Worm (Caenorhabditis elegans) whole organism, mixed stage, embryonic: ENCODE data around the gene mrpl-32.
A peak's percentile ranks its signal among the peaks of the same experiment; 100 is the strongest.

Experiments
- M03D4.4 ChIP-seq: sonication (generic microtip); optimal IDR thresholded peaks from 2 replicates; lab custom pipeline; 2017; ENCODE audit warnings: mild to moderate bottlenecking, missing genetic modification characterization, missing compliant biosample characterization
- bed-3 ChIP-seq: fragments of 200-800 bp; sonication (Bioruptor generic); optimal IDR thresholded peaks from 3 replicates; lab custom pipeline; 2018; ENCODE audit warnings: mild to moderate bottlenecking, missing genetic modification characterization, moderate library complexity, missing compliant biosample characterization
- blmp-1 ChIP-seq: fragments of 150-350 bp; optimal IDR thresholded peaks from 2 replicates; lab custom pipeline; 2014; ENCODE audit warnings: missing biosample characterization, missing genetic modification characterization
- ceh-43 ChIP-seq: fragments of 200-800 bp; sonication (Bioruptor generic); optimal IDR thresholded peaks from 2 replicates; lab custom pipeline; 2018; ENCODE audit warnings: mild to moderate bottlenecking, missing genetic modification characterization, moderate library complexity, missing compliant biosample characterization
- ceh-83 ChIP-seq: fragments of 200-800 bp; sonication (Bioruptor generic); optimal IDR thresholded peaks from 2 replicates; lab custom pipeline; 2018; ENCODE audit warnings: mild to moderate bottlenecking, missing genetic modification characterization, missing compliant biosample characterization
- ces-1 ChIP-seq: fragments of 150-350 bp; optimal IDR thresholded peaks from 2 replicates; lab custom pipeline; 2014; ENCODE audit warnings: missing biosample characterization, missing genetic modification reagents, missing genetic modification characterization
- cnd-1 ChIP-seq: fragments of 200-800 bp; sonication (Bioruptor generic); optimal IDR thresholded peaks from 2 replicates; lab custom pipeline; 2018; ENCODE audit warnings: mild to moderate bottlenecking, missing genetic modification characterization, missing compliant biosample characterization
- drap-1 ChIP-seq: fragments of 200-800 bp; sonication (Bioruptor generic); optimal IDR thresholded peaks from 3 replicates; lab custom pipeline; 2018; ENCODE audit warnings: mild to moderate bottlenecking, missing genetic modification characterization, missing compliant biosample characterization
- elt-1 ChIP-seq: sonication (generic microtip); optimal IDR thresholded peaks from 2 replicates; lab custom pipeline; 2017; ENCODE audit warnings: missing genetic modification characterization, mild to moderate bottlenecking, missing compliant biosample characterization, antibody characterized with exemption, moderate library complexity, borderline replicate concordance; ENCODE audit not compliant: insufficient read depth
- elt-3 ChIP-seq: fragments of 150-350 bp; optimal IDR thresholded peaks from 2 replicates; lab custom pipeline; 2014; ENCODE audit warnings: missing biosample characterization, missing genetic modification characterization
- flh-1 ChIP-seq: fragments of 200-800 bp; sonication (Bioruptor generic); optimal IDR thresholded peaks from 2 replicates; lab custom pipeline; 2018; ENCODE audit warnings: mild to moderate bottlenecking, missing genetic modification characterization, moderate library complexity, missing compliant biosample characterization
- ham-2 ChIP-seq: fragments of 200-800 bp; sonication (Bioruptor generic); optimal IDR thresholded peaks from 2 replicates; lab custom pipeline; 2018; ENCODE audit warnings: mild to moderate bottlenecking, missing genetic modification characterization, missing compliant biosample characterization
- hlh-1 ChIP-seq: fragments of 150-350 bp; optimal IDR thresholded peaks from 2 replicates; lab custom pipeline; 2014; ENCODE audit warnings: missing biosample characterization, missing genetic modification reagents, missing genetic modification characterization
- lin-13 ChIP-seq: fragments of 150-350 bp; optimal IDR thresholded peaks from 2 replicates; lab custom pipeline; 2014; ENCODE audit warnings: missing biosample characterization, missing genetic modification characterization
- lin-32 ChIP-seq: fragments of 200-800 bp; sonication (Bioruptor generic); optimal IDR thresholded peaks from 2 replicates; lab custom pipeline; 2018; ENCODE audit warnings: mild to moderate bottlenecking, missing genetic modification characterization, missing compliant biosample characterization
- lsy-2 ChIP-seq: fragments of 150-350 bp; optimal IDR thresholded peaks from 2 replicates; lab custom pipeline; 2014; ENCODE audit warnings: missing biosample characterization, missing genetic modification characterization
- mab-5 ChIP-seq: fragments of 150-350 bp; optimal IDR thresholded peaks from 2 replicates; lab custom pipeline; 2014; ENCODE audit warnings: missing biosample characterization, missing genetic modification characterization
- mep-1 ChIP-seq: fragments of 150-350 bp; optimal IDR thresholded peaks from 2 replicates; lab custom pipeline; 2017; ENCODE audit warnings: missing biosample characterization, missing genetic modification reagents, missing genetic modification characterization, inconsistent platforms
- mls-2 ChIP-seq: sonication (generic microtip); optimal IDR thresholded peaks from 2 replicates; lab custom pipeline; 2016; ENCODE audit warnings: mild to moderate bottlenecking, missing genetic modification characterization, moderate library complexity, missing compliant biosample characterization
- nhr-12 ChIP-seq: fragments of 150-350 bp; optimal IDR thresholded peaks from 2 replicates; lab custom pipeline; 2014; ENCODE audit warnings: missing biosample characterization, missing genetic modification characterization
- nhr-2 ChIP-seq: fragments of 150-350 bp; optimal IDR thresholded peaks from 2 replicates; lab custom pipeline; 2014; ENCODE audit warnings: missing biosample characterization, missing genetic modification characterization
- nhr-237 ChIP-seq: fragments of 150-350 bp; optimal IDR thresholded peaks from 2 replicates; lab custom pipeline; 2014; ENCODE audit warnings: missing biosample characterization, missing genetic modification characterization
- nhr-28 ChIP-seq: fragments of 150-350 bp; optimal IDR thresholded peaks from 2 replicates; lab custom pipeline; 2014; ENCODE audit warnings: missing biosample characterization, missing genetic modification characterization
- nhr-76 ChIP-seq: sonication (generic microtip); optimal IDR thresholded peaks from 2 replicates; lab custom pipeline; 2017; ENCODE audit warnings: missing biosample characterization, missing genetic modification characterization
- pha-4 ChIP-seq: fragments of 150-350 bp; optimal IDR thresholded peaks from 2 replicates; lab custom pipeline; 2018; ENCODE audit warnings: missing biosample characterization, missing genetic modification reagents, missing genetic modification characterization
- sem-2 ChIP-seq: fragments of 200-800 bp; sonication (Bioruptor generic); optimal IDR thresholded peaks from 2 replicates; lab custom pipeline; 2018; ENCODE audit warnings: mild to moderate bottlenecking, missing genetic modification characterization, missing compliant biosample characterization
- snpc-4 ChIP-seq: fragments of 150-350 bp; optimal IDR thresholded peaks from 2 replicates; lab custom pipeline; 2014; ENCODE audit warnings: missing biosample characterization, missing genetic modification characterization
- sptf-1 ChIP-seq: sonication (generic microtip); optimal IDR thresholded peaks from 2 replicates; lab custom pipeline; 2017; ENCODE audit warnings: mild to moderate bottlenecking, missing genetic modification characterization, moderate library complexity, missing compliant biosample characterization
- tbx-8 ChIP-seq: fragments of 200-800 bp; sonication (Bioruptor generic); optimal IDR thresholded peaks from 2 replicates; lab custom pipeline; 2018; ENCODE audit warnings: mild to moderate bottlenecking, missing genetic modification characterization, moderate library complexity, missing compliant biosample characterization
- unc-120 ChIP-seq: sonication (generic microtip); optimal IDR thresholded peaks from 2 replicates; lab custom pipeline; 2017; ENCODE audit warnings: missing genetic modification characterization, missing compliant biosample characterization; ENCODE audit not compliant: poor library complexity, severe bottlenecking
- unc-39 ChIP-seq: fragments of 150-350 bp; optimal IDR thresholded peaks from 2 replicates; lab custom pipeline; 2014; ENCODE audit warnings: missing biosample characterization, missing genetic modification characterization
- unc-62 ChIP-seq: fragments of 150-350 bp; optimal IDR thresholded peaks from 2 replicates; lab custom pipeline; 2014; ENCODE audit warnings: missing biosample characterization, missing genetic modification reagents, missing genetic modification characterization
- ztf-11 ChIP-seq: fragments of 150-350 bp; optimal IDR thresholded peaks from 2 replicates; lab custom pipeline; 2014; ENCODE audit warnings: missing biosample characterization, missing genetic modification characterization

Gene mrpl-32

ce11 chrIII:8425076-8425475 is 24.5 kb upstream of the mrpl-32 start:
- TF ChIP-seq tbx-8 (GFP tag; lab: Kevin White, UChicago) = no peak
- TF ChIP-seq elt-3 (tag; lab: Kevin White, UChicago) = no peak
- TF ChIP-seq ztf-11 (tag; lab: Kevin White, UChicago) = no peak
- peak; percentile 22 for TF ChIP-seq hlh-1 (tag; lab: Kevin White, UChicago)
- TF ChIP-seq unc-120 (tag; lab: Kevin White, UChicago) = peak; percentile 19
- peak; percentile 50 for TF ChIP-seq cnd-1 (tag; lab: Kevin White, UChicago)
- TF ChIP-seq ces-1 = peak; percentile 23
- peak; percentile 48 for TF ChIP-seq unc-62
- TF ChIP-seq mab-5 = no peak
- TF ChIP-seq nhr-28 (tag; lab: Kevin White, UChicago) = no peak
- peak; percentile 9 for TF ChIP-seq sptf-1
- TF ChIP-seq nhr-12 = no peak
- TF ChIP-seq mls-2 = peak; percentile 53
- TF ChIP-seq blmp-1 (tag; lab: Kevin White, UChicago) = no peak
- TF ChIP-seq pha-4 (tag; lab: Kevin White, UChicago) = peak; percentile 21
- peak; percentile 29 for TF ChIP-seq lsy-2 (tag; lab: Kevin White, UChicago)
- TF ChIP-seq ceh-83 (GFP tag; lab: Kevin White, UChicago) = no peak
- TF ChIP-seq nhr-2 (tag; lab: Kevin White, UChicago) = peak; percentile 1
- TF ChIP-seq flh-1 = no peak
- TF ChIP-seq nhr-237 (tag; lab: Kevin White, UChicago) = no peak
- peak; percentile 36 for TF ChIP-seq mep-1 (tag; lab: Kevin White, UChicago)
- no peak for TF ChIP-seq unc-39 (tag; lab: Kevin White, UChicago)
- peak; percentile 57 for TF ChIP-seq ham-2
- no peak for TF ChIP-seq ceh-43 (GFP tag; lab: Kevin White, UChicago)
- peak; percentile 49 for TF ChIP-seq drap-1 (GFP tag; lab: Kevin White, UChicago)
- no peak for TF ChIP-seq elt-1 (tag; lab: Kevin White, UChicago)

ce11 chrIII:8426271-8426670 is 23.3 kb upstream of the mrpl-32 start, which contains the start of gene cec-1:
cec-1 (plus strand) TSS chrIII:8426333.
- TF ChIP-seq ces-1 (peak; percentile 74), sptf-1 (no peak)

DNA sequence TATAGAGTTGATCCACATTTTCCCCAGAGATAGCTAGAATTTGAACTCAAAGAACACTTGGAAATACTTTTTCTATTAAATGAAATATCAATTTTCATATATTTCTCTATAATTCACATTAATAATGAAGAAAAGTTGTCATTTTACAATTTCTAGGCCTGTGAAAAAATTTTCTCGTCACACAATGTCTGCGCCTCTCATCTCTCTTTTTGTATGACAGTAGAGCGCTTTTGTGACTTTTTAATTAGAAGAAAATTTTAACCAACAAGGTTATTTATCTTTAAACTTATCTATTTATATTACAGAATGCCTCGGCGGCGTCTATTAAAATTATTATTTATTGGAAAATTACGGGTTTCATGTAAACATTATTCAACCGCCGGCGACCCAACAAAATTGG is 20.5 kb upstream of the mrpl-32 start, which contains the start of gene ZK1236.1:
Gene ZK1236.1 (plus strand): TSS at position 263 of the 400 bp plus-strand sequence.
- TF ChIP-seq tbx-8 (GFP tag; lab: Kevin White, UChicago) (no peak), ceh-43 (GFP tag; lab: Kevin White, UChicago) (no peak), mls-2 (no peak), lsy-2 (tag; lab: Kevin White, UChicago) (no peak), ces-1 (no peak), ceh-83 (GFP tag; lab: Kevin White, UChicago) (no peak), unc-62 (no peak), nhr-76 (no peak), nhr-12 (no peak), nhr-2 (tag; lab: Kevin White, UChicago) (no peak), M03D4.4 (no peak), nhr-237 (tag; lab: Kevin White, UChicago) (no peak)

- TF ChIP-seq tbx-8 (GFP tag; lab: Kevin White, UChicago) (no peak), ceh-43 (GFP tag; lab: Kevin White, UChicago) (no peak)
- TF ChIP-seq, all 35 proteins: peak for 0
Measured at ce11 chrIII:8429497-8429896, 20.1 kb upstream of the mrpl-32 start.

DNA sequence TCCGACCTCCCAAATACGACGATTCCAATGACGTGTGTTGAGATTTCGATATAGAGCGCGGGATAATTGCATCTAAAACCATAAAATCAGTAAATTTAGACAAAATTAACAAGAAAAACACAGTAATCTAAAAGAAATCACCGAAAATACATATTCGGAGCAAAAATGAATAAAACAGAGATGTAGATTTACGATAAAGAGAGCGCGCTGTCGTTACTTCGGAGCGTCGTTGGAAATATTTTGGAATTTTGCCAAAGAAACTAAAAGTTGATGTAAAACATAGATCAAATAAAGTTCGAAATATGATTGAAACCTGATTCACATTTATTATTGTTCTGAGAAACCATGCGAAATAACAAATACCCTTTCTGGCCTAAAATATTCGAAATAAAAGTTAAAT is 17.4 kb upstream of the mrpl-32 start, which contains the start of gene ZK1236.5:
Gene ZK1236.5 (minus strand): TSS at position 72 of the 400 bp plus-strand sequence.
- TF ChIP-seq ceh-83 (GFP tag; lab: Kevin White, UChicago) = no peak
- TF ChIP-seq ces-1 = peak; percentile 18

DNA sequence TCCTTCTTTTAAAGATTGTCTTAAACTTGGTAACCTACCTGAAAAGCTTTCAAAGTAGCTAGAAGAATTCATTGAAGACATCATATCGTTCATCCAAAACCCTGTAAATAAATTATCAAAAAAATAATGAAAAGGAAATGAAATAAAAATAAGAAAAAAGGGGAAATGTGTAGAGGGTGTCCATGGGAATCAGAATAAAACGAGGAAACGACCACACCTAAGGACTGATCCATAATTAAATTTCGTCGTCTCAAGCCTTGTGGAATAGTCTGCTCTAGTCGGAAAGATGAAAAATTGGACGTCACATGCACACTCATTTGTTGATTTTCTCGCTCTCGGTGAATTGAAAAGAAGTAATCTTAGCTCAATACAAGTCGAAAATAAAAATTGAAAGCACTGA is 14.5 kb upstream of the mrpl-32 start, which contains the start of gene ZK1236.9:
Gene ZK1236.9 (minus strand): TSS at position 101 of the 400 bp plus-strand sequence.
- TF ChIP-seq ceh-83 (GFP tag; lab: Kevin White, UChicago) (no peak), mab-5 (no peak), nhr-28 (tag; lab: Kevin White, UChicago) (no peak), lin-32 (GFP tag; lab: Kevin White, UChicago) (no peak), unc-39 (tag; lab: Kevin White, UChicago) (no peak), nhr-76 (no peak), bed-3 (GFP tag; lab: Kevin White, UChicago) (no peak), lin-13 (tag; lab: Kevin White, UChicago) (no peak), elt-3 (tag; lab: Kevin White, UChicago) (no peak), blmp-1 (tag; lab: Kevin White, UChicago) (no peak), snpc-4 (tag; lab: Kevin White, UChicago) (no peak), nhr-2 (tag; lab: Kevin White, UChicago) (no peak), tbx-8 (GFP tag; lab: Kevin White, UChicago) (no peak), ceh-43 (GFP tag; lab: Kevin White, UChicago) (no peak), hlh-1 (tag; lab: Kevin White, UChicago) (no peak), sem-2 (no peak), nhr-237 (tag; lab: Kevin White, UChicago) (no peak)
